Fruit fly (Drosophila melanogaster) whole organism, prepupa: ENCODE data around the gene CG43703.

Source experiments
- CG10631 ChIP-seq: fragments of 200-800 bp; sonication (Bioruptor generic); optimal IDR thresholded peaks from 2 replicates; lab custom pipeline; 2016; ENCODE audit warnings: missing biosample characterization, missing genetic modification characterization
- CG10669 ChIP-seq: fragments of 200-800 bp; sonication (Bioruptor generic); optimal IDR thresholded peaks from 3 replicates; lab custom pipeline; 2018; ENCODE audit warnings: missing biosample characterization, mild to moderate bottlenecking, missing genetic modification characterization, moderate library complexity
- CG11294 ChIP-seq: fragments of 200-800 bp; sonication (Bioruptor generic); IDR thresholded peaks from 2 replicates; pipeline ENCODE4 v1.3.6; 2022; ENCODE audit warnings: missing biosample characterization, missing genetic modification characterization
- CG11762 ChIP-seq: fragments of 200-800 bp; sonication (Bioruptor generic); optimal IDR thresholded peaks from 3 replicates; lab custom pipeline; 2016; ENCODE audit warnings: missing biosample characterization, missing genetic modification characterization; ENCODE audit not compliant: insufficient read depth
- CG11902 ChIP-seq: fragments of 200-800 bp; sonication (Bioruptor generic); optimal IDR thresholded peaks from 3 replicates; lab custom pipeline; 2016; ENCODE audit warnings: missing biosample characterization, missing genetic modification characterization
- CG15336 ChIP-seq: fragments of 200-800 bp; sonication (Bioruptor generic); IDR thresholded peaks from 2 replicates; pipeline ENCODE4 v1.3.6; 2022; ENCODE audit warnings: missing biosample characterization, missing genetic modification characterization
- CG1621 ChIP-seq: fragments of 200-800 bp; sonication (Bioruptor generic); optimal IDR thresholded peaks from 3 replicates; lab custom pipeline; 2018; ENCODE audit warnings: missing biosample characterization, mild to moderate bottlenecking, missing genetic modification characterization
- CG16779 ChIP-seq: fragments of 200-800 bp; sonication (Bioruptor generic); optimal IDR thresholded peaks from 3 replicates; lab custom pipeline; 2017; ENCODE audit warnings: missing biosample characterization, mild to moderate bottlenecking, missing genetic modification characterization
- CG3032 ChIP-seq: fragments of 200-800 bp; optimal IDR thresholded peaks from 2 replicates; lab custom pipeline; 2019; ENCODE audit warnings: missing biosample characterization, mild to moderate bottlenecking, missing genetic modification characterization, moderate library complexity
- CG31627 ChIP-seq: fragments of 200-800 bp; sonication (Bioruptor generic); optimal IDR thresholded peaks from 3 replicates; lab custom pipeline; 2016; ENCODE audit warnings: missing biosample characterization, missing genetic modification characterization
- CG32006 ChIP-seq: fragments of 200-800 bp; sonication (Bioruptor generic); optimal IDR thresholded peaks from 3 replicates; lab custom pipeline; 2017; ENCODE audit warnings: missing biosample characterization, mild to moderate bottlenecking, missing genetic modification characterization
- CG34406 ChIP-seq: fragments of 200-800 bp; sonication (Bioruptor generic); optimal IDR thresholded peaks from 3 replicates; lab custom pipeline; 2016; ENCODE audit warnings: missing biosample characterization, missing genetic modification characterization
- CG3919 ChIP-seq: fragments of 200-800 bp; sonication (Bioruptor generic); optimal IDR thresholded peaks from 3 replicates; lab custom pipeline; 2016; ENCODE audit warnings: missing biosample characterization, missing genetic modification characterization
- CG4318 ChIP-seq: fragments of 200-800 bp; sonication (Bioruptor generic); optimal IDR thresholded peaks from 3 replicates; lab custom pipeline; 2017; ENCODE audit warnings: missing biosample characterization, mild to moderate bottlenecking, missing genetic modification characterization
- CG6792 ChIP-seq: fragments of 200-800 bp; sonication (Bioruptor generic); optimal IDR thresholded peaks from 3 replicates; lab custom pipeline; 2016; ENCODE audit warnings: missing biosample characterization, missing genetic modification characterization
- CG6808 ChIP-seq: fragments of 200-800 bp; sonication (Bioruptor generic); optimal IDR thresholded peaks from 3 replicates; lab custom pipeline; 2017; ENCODE audit warnings: missing biosample characterization, missing genetic modification characterization, mild to moderate bottlenecking, moderate library complexity, missing genetic modification reagents
- CG6854 ChIP-seq: fragments of 200-800 bp; sonication (Bioruptor generic); optimal IDR thresholded peaks from 2 replicates; lab custom pipeline; 2017; ENCODE audit warnings: missing biosample characterization, mild to moderate bottlenecking, missing genetic modification characterization
- CG8119 ChIP-seq: fragments of 200-800 bp; sonication (Bioruptor generic); IDR thresholded peaks from 3 replicates; pipeline ENCODE4 v1.3.6; 2022; ENCODE audit warnings: missing biosample characterization, missing genetic modification characterization
- CG8319 ChIP-seq: fragments of 200-800 bp; sonication (Bioruptor generic); optimal IDR thresholded peaks from 3 replicates; lab custom pipeline; 2016; ENCODE audit warnings: missing biosample characterization, missing genetic modification characterization
- CG8632 ChIP-seq: fragments of 200-800 bp; sonication (Bioruptor generic); optimal IDR thresholded peaks from 3 replicates; lab custom pipeline; 2016; ENCODE audit warnings: missing biosample characterization, missing genetic modification characterization
- CG9139 ChIP-seq: fragments of 200-800 bp; sonication (Bioruptor generic); optimal IDR thresholded peaks from 3 replicates; lab custom pipeline; 2017; ENCODE audit warnings: missing biosample characterization, mild to moderate bottlenecking, missing genetic modification characterization
- Eip75B ChIP-seq: fragments of 200-800 bp; sonication (Bioruptor generic); optimal IDR thresholded peaks from 3 replicates; lab custom pipeline; 2016; ENCODE audit warnings: missing biosample characterization, missing genetic modification characterization
- Eip78C ChIP-seq: fragments of 200-800 bp; sonication (Bioruptor generic); peaks from one replicate; lab custom pipeline; 2016; ENCODE audit warnings: missing biosample characterization, missing genetic modification characterization
- Eip93F ChIP-seq: fragments of 200-800 bp; sonication (Bioruptor generic); optimal IDR thresholded peaks from 2 replicates; lab custom pipeline; 2016; ENCODE audit warnings: missing biosample characterization, mild to moderate bottlenecking, missing genetic modification characterization
- Gug ChIP-seq: fragments of 200-800 bp; sonication (Bioruptor generic); IDR thresholded peaks from 2 replicates; pipeline ENCODE4 v1.3.6; 2022; ENCODE audit warnings: missing biosample characterization, missing genetic modification characterization
- Hr38 ChIP-seq: sonication (Bioruptor generic); optimal IDR thresholded peaks from 2 replicates; lab custom pipeline; 2016; ENCODE audit warnings: missing biosample characterization, missing genetic modification characterization
- Hr4 ChIP-seq: fragments of 200-800 bp; sonication (Bioruptor generic); optimal IDR thresholded peaks from 3 replicates; lab custom pipeline; 2016; ENCODE audit warnings: missing biosample characterization, missing genetic modification characterization
- Lpt ChIP-seq: fragments of 200-800 bp; sonication (Bioruptor generic); optimal IDR thresholded peaks from 3 replicates; lab custom pipeline; 2016; ENCODE audit warnings: missing biosample characterization, missing genetic modification characterization
- Met ChIP-seq: fragments of 200-800 bp; sonication (Bioruptor generic); optimal IDR thresholded peaks from 3 replicates; lab custom pipeline; 2016; ENCODE audit warnings: missing biosample characterization, missing genetic modification characterization
- OdsH ChIP-seq: fragments of 200-800 bp; sonication (Bioruptor generic); optimal IDR thresholded peaks from 3 replicates; lab custom pipeline; 2016; ENCODE audit warnings: missing biosample characterization, missing genetic modification characterization
- Sox102F ChIP-seq: fragments of 200-800 bp; sonication (Bioruptor generic); optimal IDR thresholded peaks from 2 replicates; lab custom pipeline; 2016; ENCODE audit warnings: missing biosample characterization, mild to moderate bottlenecking, missing genetic modification characterization
- Sox15 ChIP-seq: fragments of 200-800 bp; sonication (Bioruptor generic); optimal IDR thresholded peaks from 3 replicates; lab custom pipeline; 2016; ENCODE audit warnings: missing biosample characterization, missing genetic modification characterization
- achi ChIP-seq: fragments of 200-800 bp; sonication (Bioruptor generic); optimal IDR thresholded peaks from 3 replicates; lab custom pipeline; 2016; ENCODE audit warnings: missing biosample characterization, missing genetic modification characterization
- acj6 ChIP-seq: fragments of 200-800 bp; sonication (Bioruptor generic); optimal IDR thresholded peaks from 3 replicates; lab custom pipeline; 2016; ENCODE audit warnings: missing biosample characterization, missing genetic modification characterization
- cyc ChIP-seq: fragments of 200-800 bp; sonication (Bioruptor generic); optimal IDR thresholded peaks from 3 replicates; lab custom pipeline; 2016; ENCODE audit warnings: missing biosample characterization, missing genetic modification characterization
- dac ChIP-seq: fragments of 200-800 bp; sonication (Bioruptor generic); optimal IDR thresholded peaks from 2 replicates; lab custom pipeline; 2017; ENCODE audit warnings: missing biosample characterization, mild to moderate bottlenecking, missing genetic modification characterization
- dsx ChIP-seq: fragments of 200-800 bp; optimal IDR thresholded peaks from 3 replicates; lab custom pipeline; 2019; ENCODE audit warnings: missing biosample characterization, mild to moderate bottlenecking, missing genetic modification characterization, moderate library complexity; ENCODE audit not compliant: poor library complexity, severe bottlenecking
- eg ChIP-seq: fragments of 200-800 bp; sonication (Bioruptor generic); IDR thresholded peaks from 3 replicates; pipeline ENCODE4 v1.3.6; 2022; ENCODE audit warnings: missing biosample characterization, missing genetic modification characterization
- esn ChIP-seq: fragments of 200-800 bp; sonication (Bioruptor generic); optimal IDR thresholded peaks from 2 replicates; lab custom pipeline; 2016; ENCODE audit warnings: missing biosample characterization, mild to moderate bottlenecking, missing genetic modification characterization, moderate library complexity
- fd59A ChIP-seq: fragments of 200-800 bp; sonication (Bioruptor generic); optimal IDR thresholded peaks from 2 replicates; lab custom pipeline; 2017; ENCODE audit warnings: missing biosample characterization, mild to moderate bottlenecking, missing genetic modification characterization, missing genetic modification reagents
- fd85E ChIP-seq: fragments of 200-800 bp; sonication (Bioruptor generic); optimal IDR thresholded peaks from 3 replicates; lab custom pipeline; 2016; ENCODE audit warnings: missing biosample characterization, missing genetic modification characterization
- fkh ChIP-seq: fragments of 200-800 bp; sonication (Bioruptor generic); optimal IDR thresholded peaks from 3 replicates; lab custom pipeline; 2017; ENCODE audit warnings: missing biosample characterization, mild to moderate bottlenecking, missing genetic modification characterization, moderate library complexity
- net ChIP-seq: fragments of 200-800 bp; sonication (Bioruptor generic); optimal IDR thresholded peaks from 3 replicates; lab custom pipeline; 2016; ENCODE audit warnings: missing biosample characterization, missing genetic modification characterization
- salr ChIP-seq, 2 experiments: fragments of 200-800 bp; sonication (Bioruptor generic); optimal IDR thresholded peaks; 3 replicates each; lab custom pipeline; 2016 to 2018; ENCODE audit warnings: missing biosample characterization in 2 of 2, missing genetic modification characterization in 2 of 2, mild to moderate bottlenecking in 1 of 2
- spab ChIP-seq: fragments of 200-800 bp; sonication (Bioruptor generic); optimal IDR thresholded peaks from 2 replicates; lab custom pipeline; 2017; ENCODE audit warnings: missing biosample characterization, mild to moderate bottlenecking, missing genetic modification characterization, missing genetic modification reagents
- ss ChIP-seq, 2 experiments: fragments of 200-800 bp; sonication (Bioruptor generic); optimal IDR thresholded peaks; 2 replicates in 1 of 2; 3 replicates in 1 of 2; lab custom pipeline; 2017 to 2018; ENCODE audit warnings: mild to moderate bottlenecking in 2 of 2, missing biosample characterization in 2 of 2, missing genetic modification characterization in 2 of 2, moderate library complexity in 1 of 2
- svp ChIP-seq: fragments of 200-800 bp; sonication (Bioruptor generic); peaks from one replicate; lab custom pipeline; 2016; ENCODE audit warnings: missing biosample characterization, missing genetic modification characterization
- topi ChIP-seq: fragments of 200-800 bp; sonication (Bioruptor generic); optimal IDR thresholded peaks from 3 replicates; lab custom pipeline; 2016; ENCODE audit warnings: missing biosample characterization, missing genetic modification characterization
- vri ChIP-seq: fragments of 200-800 bp; sonication (Bioruptor generic); optimal IDR thresholded peaks from 3 replicates; lab custom pipeline; 2016; ENCODE audit warnings: missing biosample characterization, mild to moderate bottlenecking, missing genetic modification characterization

Gene CG43703

DNA sequence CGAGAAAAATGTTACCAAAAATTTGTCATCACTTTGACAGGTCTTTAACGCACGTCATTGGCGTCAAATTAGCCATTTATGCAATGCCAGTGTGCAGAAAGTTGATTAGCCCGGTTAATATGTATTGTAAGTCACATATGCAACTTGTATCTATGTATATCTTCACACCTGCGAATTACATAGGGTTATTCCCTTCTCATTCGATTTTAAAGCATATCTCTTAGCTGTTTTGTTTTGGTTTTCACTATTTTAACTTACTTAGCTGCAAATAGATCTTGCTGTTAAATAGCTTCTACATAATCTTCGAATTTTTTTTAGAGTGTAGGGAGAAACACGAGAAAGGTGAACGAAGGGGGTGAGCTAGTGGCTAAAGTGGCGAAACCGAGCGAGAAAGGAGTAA lies 34.2 kb upstream of the CG43703 start (continued):
- TF ChIP-seq CG6808 (GFP tag; lab: Kevin White, UChicago) (no peak), CG3032 (no peak), OdsH (no peak), CG10631 (GFP tag; lab: Kevin White, UChicago) (peak; percentile 1), CG9139 (no peak)
- TF ChIP-seq, all 60 proteins: peak for 14

DNA sequence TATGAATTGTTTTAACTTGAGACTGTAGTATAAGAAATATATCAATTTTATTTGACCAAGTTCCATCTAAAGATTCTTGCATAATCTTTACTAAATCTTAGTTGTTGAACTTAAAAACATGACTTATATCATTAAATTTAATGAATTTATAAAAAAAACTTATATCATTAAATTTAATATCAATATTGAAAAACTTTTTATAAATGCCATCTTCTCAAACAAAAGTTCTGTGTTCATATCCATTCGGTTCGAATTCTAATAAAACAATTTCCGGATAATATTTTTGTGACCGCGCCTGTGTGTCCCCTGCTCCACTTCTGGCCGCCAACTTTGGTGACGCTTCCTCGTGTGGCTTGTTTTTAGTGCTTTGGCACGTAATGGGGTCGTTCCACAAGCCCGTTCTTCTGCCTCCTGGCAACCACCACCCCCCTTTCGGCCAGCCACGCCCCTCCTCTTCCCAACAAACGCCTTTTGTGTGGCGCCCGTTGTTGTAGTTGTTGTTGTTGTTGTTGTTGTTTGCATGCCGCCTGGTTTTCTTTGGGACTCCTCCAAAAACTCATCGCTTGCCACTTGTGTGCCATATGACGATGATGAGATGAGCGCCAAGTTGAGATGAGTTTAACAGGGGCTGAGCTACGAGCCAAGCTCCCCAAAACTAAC lies 28.2 kb upstream of the CG43703 start:
- no peak for TF ChIP-seq CG4318 (GFP tag; lab: Kevin White, UChicago)
- TF ChIP-seq svp (GFP tag; lab: Kevin White, UChicago): peak; percentile 56
- TF ChIP-seq salr (GFP tag; optimal IDR thresholded peaks at IDR 0.05; lab: Kevin White, UChicago): peak in 1 of 2 experiments; percentile 32
- TF ChIP-seq CG3919 (GFP tag; lab: Kevin White, UChicago): peak; percentile 36
- no peak for TF ChIP-seq CG16779 (tag; lab: Kevin White, UChicago)
- TF ChIP-seq CG1621 (tag; lab: Kevin White, UChicago): no peak
- peak; percentile 10 for TF ChIP-seq acj6 (GFP tag; lab: Kevin White, UChicago)
- TF ChIP-seq OdsH: peak; percentile 29
- no peak for TF ChIP-seq Lpt (GFP tag; lab: Kevin White, UChicago)
- TF ChIP-seq CG8319: no peak
- TF ChIP-seq esn (GFP tag; lab: Kevin White, UChicago): no peak
- TF ChIP-seq CG6854 (GFP tag; lab: Kevin White, UChicago): no peak
- no peak for TF ChIP-seq dsx (GFP tag; lab: Kevin White, UChicago)
- peak; percentile 61 for TF ChIP-seq CG32006 (GFP tag; lab: Kevin White, UChicago)
- TF ChIP-seq topi (GFP tag; lab: Kevin White, UChicago): no peak
- no peak for TF ChIP-seq fd85E (GFP tag; lab: Kevin White, UChicago)
- TF ChIP-seq CG31627 (GFP tag; lab: Kevin White, UChicago): no peak
- TF ChIP-seq ss (GFP tag; optimal IDR thresholded peaks at IDR 0.05; lab: Kevin White, UChicago): no peak
- TF ChIP-seq net (GFP tag; lab: Kevin White, UChicago): no peak
- TF ChIP-seq Eip78C: peak; percentile 81
- TF ChIP-seq Eip75B (GFP tag; lab: Kevin White, UChicago): no peak
- TF ChIP-seq Eip93F (GFP tag; lab: Kevin White, UChicago): no peak
- TF ChIP-seq Hr4 (GFP tag; lab: Kevin White, UChicago): no peak
- peak; percentile 39 for TF ChIP-seq achi (GFP tag; lab: Kevin White, UChicago)
- TF ChIP-seq Sox15: no peak
- no peak for TF ChIP-seq spab (GFP tag; lab: Kevin White, UChicago)
- TF ChIP-seq CG6808 (GFP tag; lab: Kevin White, UChicago): no peak
- TF ChIP-seq CG9139: no peak
- TF ChIP-seq CG10631 (GFP tag; lab: Kevin White, UChicago): no peak
- no peak for TF ChIP-seq vri (GFP tag; lab: Kevin White, UChicago)
- TF ChIP-seq Sox102F (GFP tag; lab: Kevin White, UChicago): no peak
- no peak for TF ChIP-seq Hr38 (GFP tag; lab: Kevin White, UChicago)
- TF ChIP-seq Met (GFP tag; lab: Kevin White, UChicago): no peak
- TF ChIP-seq CG34406 (GFP tag; lab: Kevin White, UChicago): peak; percentile 13
- TF ChIP-seq fd59A: no peak
- no peak for TF ChIP-seq CG11902 (GFP tag; lab: Kevin White, UChicago)
- no peak for TF ChIP-seq CG10669 (GFP tag; lab: Kevin White, UChicago)
- TF ChIP-seq cyc (GFP tag; lab: Kevin White, UChicago): no peak
- TF ChIP-seq Gug (GFP tag; lab: Robert Waterston, UW): no peak
- TF ChIP-seq dac: no peak
- TF ChIP-seq eg: 0 out of 3 replicates have a peak, but pooled peaks have one; percentile 28
- no peak for TF ChIP-seq fkh
- TF ChIP-seq CG11762 (GFP tag; lab: Kevin White, UChicago): no peak
- TF ChIP-seq CG8119 (GFP tag; lab: Robert Waterston, UW): no peak
- TF ChIP-seq CG8632 (GFP tag; lab: Kevin White, UChicago): peak; percentile 3
- TF ChIP-seq CG6792 (GFP tag; lab: Kevin White, UChicago): no peak
- TF ChIP-seq CG15336 (GFP tag; lab: Robert Waterston, UW): no peak
- TF ChIP-seq CG11294: no peak
